Fruit fly (Drosophila melanogaster) whole organism, prepupa: ENCODE results near the gene JMJD5.

ENCODE experiments used
- Blimp-1 ChIP-seq: fragments of 200-800 bp; sonication (Bioruptor generic); optimal IDR thresholded peaks from 3 replicates; lab custom pipeline; 2017; ENCODE audit warnings: missing biosample characterization, missing genetic modification characterization, mild to moderate bottlenecking, moderate library complexity, missing genetic modification reagents
- CG10669 ChIP-seq: fragments of 200-800 bp; sonication (Bioruptor generic); optimal IDR thresholded peaks from 3 replicates; lab custom pipeline; 2018; ENCODE audit warnings: missing biosample characterization, mild to moderate bottlenecking, missing genetic modification characterization, moderate library complexity
- CG11294 ChIP-seq: fragments of 200-800 bp; sonication (Bioruptor generic); IDR thresholded peaks from 2 replicates; pipeline ENCODE4 v1.3.6; 2022; ENCODE audit warnings: missing biosample characterization, missing genetic modification characterization
- CG11762 ChIP-seq: fragments of 200-800 bp; sonication (Bioruptor generic); optimal IDR thresholded peaks from 3 replicates; lab custom pipeline; 2016; ENCODE audit warnings: missing biosample characterization, missing genetic modification characterization; ENCODE audit not compliant: insufficient read depth
- CG11902 ChIP-seq: fragments of 200-800 bp; sonication (Bioruptor generic); optimal IDR thresholded peaks from 3 replicates; lab custom pipeline; 2016; ENCODE audit warnings: missing biosample characterization, missing genetic modification characterization
- CG15336 ChIP-seq: fragments of 200-800 bp; sonication (Bioruptor generic); IDR thresholded peaks from 2 replicates; pipeline ENCODE4 v1.3.6; 2022; ENCODE audit warnings: missing biosample characterization, missing genetic modification characterization
- CG1621 ChIP-seq: fragments of 200-800 bp; sonication (Bioruptor generic); optimal IDR thresholded peaks from 3 replicates; lab custom pipeline; 2018; ENCODE audit warnings: missing biosample characterization, mild to moderate bottlenecking, missing genetic modification characterization
- CG16779 ChIP-seq: fragments of 200-800 bp; sonication (Bioruptor generic); optimal IDR thresholded peaks from 3 replicates; lab custom pipeline; 2017; ENCODE audit warnings: missing biosample characterization, mild to moderate bottlenecking, missing genetic modification characterization
- CG3032 ChIP-seq: fragments of 200-800 bp; optimal IDR thresholded peaks from 2 replicates; lab custom pipeline; 2019; ENCODE audit warnings: missing biosample characterization, mild to moderate bottlenecking, missing genetic modification characterization, moderate library complexity
- CG31627 ChIP-seq: fragments of 200-800 bp; sonication (Bioruptor generic); optimal IDR thresholded peaks from 3 replicates; lab custom pipeline; 2016; ENCODE audit warnings: missing biosample characterization, missing genetic modification characterization
- CG32006 ChIP-seq: fragments of 200-800 bp; sonication (Bioruptor generic); optimal IDR thresholded peaks from 3 replicates; lab custom pipeline; 2017; ENCODE audit warnings: missing biosample characterization, mild to moderate bottlenecking, missing genetic modification characterization
- CG34406 ChIP-seq: fragments of 200-800 bp; sonication (Bioruptor generic); optimal IDR thresholded peaks from 3 replicates; lab custom pipeline; 2016; ENCODE audit warnings: missing biosample characterization, missing genetic modification characterization
- CG3919 ChIP-seq: fragments of 200-800 bp; sonication (Bioruptor generic); optimal IDR thresholded peaks from 3 replicates; lab custom pipeline; 2016; ENCODE audit warnings: missing biosample characterization, missing genetic modification characterization
- CG6276 ChIP-seq: fragments of 200-800 bp; sonication (Bioruptor generic); optimal IDR thresholded peaks from 2 replicates; lab custom pipeline; 2017; ENCODE audit warnings: missing biosample characterization, mild to moderate bottlenecking, missing genetic modification characterization
- CG6808 ChIP-seq: fragments of 200-800 bp; sonication (Bioruptor generic); optimal IDR thresholded peaks from 3 replicates; lab custom pipeline; 2017; ENCODE audit warnings: missing biosample characterization, missing genetic modification characterization, mild to moderate bottlenecking, moderate library complexity, missing genetic modification reagents
- CG6854 ChIP-seq: fragments of 200-800 bp; sonication (Bioruptor generic); optimal IDR thresholded peaks from 2 replicates; lab custom pipeline; 2017; ENCODE audit warnings: missing biosample characterization, mild to moderate bottlenecking, missing genetic modification characterization
- CG7368 ChIP-seq: fragments of 200-800 bp; sonication (Bioruptor generic); optimal IDR thresholded peaks from 3 replicates; lab custom pipeline; 2016; ENCODE audit warnings: missing biosample characterization, missing genetic modification characterization
- CG8119 ChIP-seq: fragments of 200-800 bp; sonication (Bioruptor generic); IDR thresholded peaks from 3 replicates; pipeline ENCODE4 v1.3.6; 2022; ENCODE audit warnings: missing biosample characterization, missing genetic modification characterization
- CG8319 ChIP-seq: fragments of 200-800 bp; sonication (Bioruptor generic); optimal IDR thresholded peaks from 3 replicates; lab custom pipeline; 2016; ENCODE audit warnings: missing biosample characterization, missing genetic modification characterization
- CG9139 ChIP-seq: fragments of 200-800 bp; sonication (Bioruptor generic); optimal IDR thresholded peaks from 3 replicates; lab custom pipeline; 2017; ENCODE audit warnings: missing biosample characterization, mild to moderate bottlenecking, missing genetic modification characterization
- Eip75B ChIP-seq: fragments of 200-800 bp; sonication (Bioruptor generic); optimal IDR thresholded peaks from 3 replicates; lab custom pipeline; 2016; ENCODE audit warnings: missing biosample characterization, missing genetic modification characterization
- Eip78C ChIP-seq: fragments of 200-800 bp; sonication (Bioruptor generic); peaks from one replicate; lab custom pipeline; 2016; ENCODE audit warnings: missing biosample characterization, missing genetic modification characterization
- Eip93F ChIP-seq: fragments of 200-800 bp; sonication (Bioruptor generic); optimal IDR thresholded peaks from 2 replicates; lab custom pipeline; 2016; ENCODE audit warnings: missing biosample characterization, mild to moderate bottlenecking, missing genetic modification characterization
- Ets21C ChIP-seq: fragments of 200-800 bp; sonication (Bioruptor generic); optimal IDR thresholded peaks from 3 replicates; lab custom pipeline; 2016; ENCODE audit warnings: missing biosample characterization, missing genetic modification characterization
- Gug ChIP-seq: fragments of 200-800 bp; sonication (Bioruptor generic); IDR thresholded peaks from 2 replicates; pipeline ENCODE4 v1.3.6; 2022; ENCODE audit warnings: missing biosample characterization, missing genetic modification characterization
- Hr39 ChIP-seq: fragments of 200-800 bp; sonication (Bioruptor generic); optimal IDR thresholded peaks from 2 replicates; lab custom pipeline; 2016; ENCODE audit warnings: missing biosample characterization, missing genetic modification characterization
- Lpt ChIP-seq: fragments of 200-800 bp; sonication (Bioruptor generic); optimal IDR thresholded peaks from 3 replicates; lab custom pipeline; 2016; ENCODE audit warnings: missing biosample characterization, missing genetic modification characterization
- Met ChIP-seq: fragments of 200-800 bp; sonication (Bioruptor generic); optimal IDR thresholded peaks from 3 replicates; lab custom pipeline; 2016; ENCODE audit warnings: missing biosample characterization, missing genetic modification characterization
- OdsH ChIP-seq: fragments of 200-800 bp; sonication (Bioruptor generic); optimal IDR thresholded peaks from 3 replicates; lab custom pipeline; 2016; ENCODE audit warnings: missing biosample characterization, missing genetic modification characterization
- Smox ChIP-seq: fragments of 200-800 bp; sonication (Bioruptor generic); optimal IDR thresholded peaks from 3 replicates; lab custom pipeline; 2016; ENCODE audit warnings: missing biosample characterization, missing genetic modification characterization
- Sox102F ChIP-seq: fragments of 200-800 bp; sonication (Bioruptor generic); optimal IDR thresholded peaks from 2 replicates; lab custom pipeline; 2016; ENCODE audit warnings: missing biosample characterization, mild to moderate bottlenecking, missing genetic modification characterization
- Sox14 ChIP-seq: fragments of 200-800 bp; sonication (Bioruptor generic); optimal IDR thresholded peaks from 3 replicates; lab custom pipeline; 2016; ENCODE audit warnings: missing biosample characterization, missing genetic modification characterization
- Sox15 ChIP-seq: fragments of 200-800 bp; sonication (Bioruptor generic); optimal IDR thresholded peaks from 3 replicates; lab custom pipeline; 2016; ENCODE audit warnings: missing biosample characterization, missing genetic modification characterization
- achi ChIP-seq: fragments of 200-800 bp; sonication (Bioruptor generic); optimal IDR thresholded peaks from 3 replicates; lab custom pipeline; 2016; ENCODE audit warnings: missing biosample characterization, missing genetic modification characterization
- acj6 ChIP-seq: fragments of 200-800 bp; sonication (Bioruptor generic); optimal IDR thresholded peaks from 3 replicates; lab custom pipeline; 2016; ENCODE audit warnings: missing biosample characterization, missing genetic modification characterization
- cyc ChIP-seq: fragments of 200-800 bp; sonication (Bioruptor generic); optimal IDR thresholded peaks from 3 replicates; lab custom pipeline; 2016; ENCODE audit warnings: missing biosample characterization, missing genetic modification characterization
- dac ChIP-seq: fragments of 200-800 bp; sonication (Bioruptor generic); optimal IDR thresholded peaks from 2 replicates; lab custom pipeline; 2017; ENCODE audit warnings: missing biosample characterization, mild to moderate bottlenecking, missing genetic modification characterization
- dsx ChIP-seq: fragments of 200-800 bp; optimal IDR thresholded peaks from 3 replicates; lab custom pipeline; 2019; ENCODE audit warnings: missing biosample characterization, mild to moderate bottlenecking, missing genetic modification characterization, moderate library complexity; ENCODE audit not compliant: poor library complexity, severe bottlenecking
- esn ChIP-seq: fragments of 200-800 bp; sonication (Bioruptor generic); optimal IDR thresholded peaks from 2 replicates; lab custom pipeline; 2016; ENCODE audit warnings: missing biosample characterization, mild to moderate bottlenecking, missing genetic modification characterization, moderate library complexity
- fd59A ChIP-seq: fragments of 200-800 bp; sonication (Bioruptor generic); optimal IDR thresholded peaks from 2 replicates; lab custom pipeline; 2017; ENCODE audit warnings: missing biosample characterization, mild to moderate bottlenecking, missing genetic modification characterization, missing genetic modification reagents
- fd85E ChIP-seq: fragments of 200-800 bp; sonication (Bioruptor generic); optimal IDR thresholded peaks from 3 replicates; lab custom pipeline; 2016; ENCODE audit warnings: missing biosample characterization, missing genetic modification characterization
- fkh ChIP-seq: fragments of 200-800 bp; sonication (Bioruptor generic); optimal IDR thresholded peaks from 3 replicates; lab custom pipeline; 2017; ENCODE audit warnings: missing biosample characterization, mild to moderate bottlenecking, missing genetic modification characterization, moderate library complexity
- lz ChIP-seq: fragments of 200-800 bp; sonication (Bioruptor generic); optimal IDR thresholded peaks from 3 replicates; lab custom pipeline; 2016; ENCODE audit warnings: missing biosample characterization, missing genetic modification characterization
- net ChIP-seq: fragments of 200-800 bp; sonication (Bioruptor generic); optimal IDR thresholded peaks from 3 replicates; lab custom pipeline; 2016; ENCODE audit warnings: missing biosample characterization, missing genetic modification characterization
- pdm3 ChIP-seq: fragments of 200-800 bp; sonication (Bioruptor generic); optimal IDR thresholded peaks from 3 replicates; lab custom pipeline; 2016; ENCODE audit warnings: missing biosample characterization, missing genetic modification characterization
- ss ChIP-seq, 2 experiments: fragments of 200-800 bp; sonication (Bioruptor generic); optimal IDR thresholded peaks; 2 replicates in 1 of 2; 3 replicates in 1 of 2; lab custom pipeline; 2017 to 2018; ENCODE audit warnings: mild to moderate bottlenecking in 2 of 2, missing biosample characterization in 2 of 2, missing genetic modification characterization in 2 of 2, moderate library complexity in 1 of 2
- svp ChIP-seq: fragments of 200-800 bp; sonication (Bioruptor generic); peaks from one replicate; lab custom pipeline; 2016; ENCODE audit warnings: missing biosample characterization, missing genetic modification characterization
- vri ChIP-seq: fragments of 200-800 bp; sonication (Bioruptor generic); optimal IDR thresholded peaks from 3 replicates; lab custom pipeline; 2016; ENCODE audit warnings: missing biosample characterization, mild to moderate bottlenecking, missing genetic modification characterization

JMJD5 gene

DNA sequence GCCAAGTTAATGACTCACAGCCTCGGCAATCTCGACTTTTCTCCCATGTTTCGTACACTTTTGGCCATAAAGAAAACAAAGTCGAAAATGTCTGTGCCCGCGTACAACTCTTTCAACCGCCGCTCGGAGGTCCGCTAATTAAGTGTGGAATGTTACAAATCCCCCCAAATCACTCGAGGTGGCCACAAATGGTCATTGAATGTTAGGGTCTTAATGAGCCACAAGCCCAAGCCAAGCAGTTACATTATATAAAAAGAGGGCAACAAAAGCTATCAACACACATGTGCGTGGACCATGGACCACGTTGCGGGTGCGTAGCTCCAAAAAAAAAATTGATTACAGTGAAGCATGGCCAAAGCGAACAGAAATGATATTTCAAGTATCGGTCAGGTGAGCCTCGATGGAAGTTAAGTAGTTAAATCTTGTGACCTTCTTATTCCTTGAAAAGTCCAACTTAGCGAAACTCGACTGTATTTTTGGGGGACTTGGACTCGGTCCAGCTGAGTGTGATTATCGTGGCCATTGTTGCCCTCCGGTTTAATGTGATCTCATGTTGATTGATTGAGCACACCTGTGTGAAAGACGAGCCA is 21.8 kb downstream of the JMJD5 start (continued):
- TF ChIP-seq CG32006 (GFP tag; lab: Kevin White, UChicago) = peak; percentile 13
- peak; percentile 44 for TF ChIP-seq Eip93F (GFP tag; lab: Kevin White, UChicago)
- TF ChIP-seq CG6854 = no peak
- no peak for TF ChIP-seq CG3032 (tag; lab: Kevin White, UChicago)
- TF ChIP-seq Lpt (GFP tag; lab: Kevin White, UChicago) = no peak
- no peak for TF ChIP-seq fd85E (GFP tag; lab: Kevin White, UChicago)
- peak; percentile 77 for TF ChIP-seq lz
- TF ChIP-seq Hr39 (GFP tag; lab: Kevin White, UChicago) = peak; percentile 80
- peak; percentile 26 for TF ChIP-seq net (GFP tag; lab: Kevin White, UChicago)
- no peak for TF ChIP-seq CG6808 (GFP tag; lab: Kevin White, UChicago)
- TF ChIP-seq Gug (GFP tag; lab: Robert Waterston, UW) = no peak
- TF ChIP-seq dsx = no peak
- TF ChIP-seq CG3919 = peak; percentile 66
- TF ChIP-seq CG31627 = peak; percentile 79
- TF ChIP-seq CG15336 (GFP tag; lab: Robert Waterston, UW) = peak; percentile 25; the same call in 1 of the 2 replicates
- TF ChIP-seq CG7368 (GFP tag; lab: Kevin White, UChicago) = peak; percentile 42
- TF ChIP-seq CG16779 = no peak
- no peak for TF ChIP-seq fd59A (GFP tag; lab: Kevin White, UChicago)
- TF ChIP-seq CG11294 = 0 out of 2 replicates have a peak, but pooled peaks have one; percentile 6
- TF ChIP-seq Sox102F = peak; percentile 71
- TF ChIP-seq svp (GFP tag; lab: Kevin White, UChicago) = peak; percentile 90
- peak; percentile 63 for TF ChIP-seq pdm3 (GFP tag; lab: Kevin White, UChicago)
- peak; percentile 73 for TF ChIP-seq esn (GFP tag; lab: Kevin White, UChicago)
- peak; percentile 55 for TF ChIP-seq acj6 (GFP tag; lab: Kevin White, UChicago)

dm6 chr3L:818438-819138 is 22.6 kb downstream of the JMJD5 start:
- TF ChIP-seq CG10669 (GFP tag; lab: Kevin White, UChicago) = peak; percentile 32
- TF ChIP-seq CG9139 (GFP tag; lab: Kevin White, UChicago) = peak; percentile 20
- peak; percentile 34 for TF ChIP-seq CG3032 (tag; lab: Kevin White, UChicago)
- peak; percentile 59 for TF ChIP-seq CG8319 (GFP tag; lab: Kevin White, UChicago)
- peak; percentile 70 for TF ChIP-seq CG3919
- TF ChIP-seq ss (GFP tag; optimal IDR thresholded peaks at IDR 0.05; lab: Kevin White, UChicago) = peak in 1 of 2 experiments; percentile 42
- TF ChIP-seq cyc (GFP tag; lab: Kevin White, UChicago) = peak; percentile 67
- TF ChIP-seq CG6276 (GFP tag; lab: Kevin White, UChicago) = peak; percentile 16
- peak; percentile 18 for TF ChIP-seq CG1621 (tag; lab: Kevin White, UChicago)
- TF ChIP-seq fkh (GFP tag; lab: Kevin White, UChicago) = peak; percentile 9
- TF ChIP-seq Ets21C (GFP tag; lab: Kevin White, UChicago) = peak; percentile 58
- peak; percentile 61 for TF ChIP-seq Smox (GFP tag; lab: Kevin White, UChicago)
- peak; percentile 46 for TF ChIP-seq CG11762 (GFP tag; lab: Kevin White, UChicago)
- peak; percentile 63 for TF ChIP-seq CG34406 (GFP tag; lab: Kevin White, UChicago)
- TF ChIP-seq Sox15 (GFP tag; lab: Kevin White, UChicago) = peak; percentile 41
- TF ChIP-seq fd59A (GFP tag; lab: Kevin White, UChicago) = peak; percentile 7
- TF ChIP-seq Hr39 (GFP tag; lab: Kevin White, UChicago) = peak; percentile 65
- peak; percentile 68 for TF ChIP-seq Met (GFP tag; lab: Kevin White, UChicago)
- TF ChIP-seq CG11294 = peak; percentile 6; the same call in 1 of the 2 replicates
- TF ChIP-seq OdsH (GFP tag; lab: Kevin White, UChicago) = peak; percentile 67
- peak; percentile 93 for TF ChIP-seq Eip78C
- peak; percentile 38 for TF ChIP-seq Eip75B (GFP tag; lab: Kevin White, UChicago)
- TF ChIP-seq Sox102F = peak; percentile 58
- peak; percentile 55 for TF ChIP-seq CG8119 (GFP tag; lab: Robert Waterston, UW)
- TF ChIP-seq Lpt (GFP tag; lab: Kevin White, UChicago) = no peak
- no peak for TF ChIP-seq Blimp-1 (GFP tag; lab: Kevin White, UChicago)
- peak; percentile 66 for TF ChIP-seq achi (GFP tag; lab: Kevin White, UChicago)
- TF ChIP-seq svp (GFP tag; lab: Kevin White, UChicago) = peak; percentile 84
- peak; percentile 34 for TF ChIP-seq Sox14 (GFP tag; lab: Kevin White, UChicago)
- TF ChIP-seq vri (GFP tag; lab: Kevin White, UChicago) = peak; percentile 39
- TF ChIP-seq dac (GFP tag; lab: Kevin White, UChicago) = no peak
- TF ChIP-seq CG11902 = peak; percentile 48
- TF ChIP-seq lz = peak; percentile 45
